Worm (Caenorhabditis elegans): ENCODE results near the gene gst-3.

- TF ChIP-seq lin-13 (GFP tag; optimal IDR thresholded peaks at IDR 0.05) (no peak), spr-1 (tag; optimal IDR thresholded peaks at IDR 0.05) (no peak), unc-62 (GFP tag; optimal IDR thresholded peaks at IDR 0.05 in 1 of 2) (peak in 1 of 2 experiments; percentile 95), unc-62 (tag; optimal IDR thresholded peaks at IDR 0.05) (no peak), unc-39 (tag; optimal IDR thresholded peaks at IDR 0.05) (no peak), snpc-4 (tag; optimal IDR thresholded peaks at IDR 0.05) (no peak), F44E2.7 (GFP tag; IDR thresholded peaks at IDR 0.05) (no peak), tag-97 (GFP tag; IDR thresholded peaks at IDR 0.05) (no peak), ZK337.2 (GFP tag; IDR thresholded peaks at IDR 0.05) (no peak), ces-1 (GFP tag; optimal IDR thresholded peaks at IDR 0.05) (no peak), ceh-82 (tag; optimal IDR thresholded peaks at IDR 0.05) (no peak), daf-12 (tag; optimal IDR thresholded peaks at IDR 0.05) (no peak), snpc-1.2 (GFP tag; IDR thresholded peaks at IDR 0.05) (no peak)
Measured at ce11 chrIV:10153479-10153878, 13.4 kb upstream of the gst-3 start.

Measured in whole organism, L4 larva.